Worm (Caenorhabditis elegans) whole organism, L4 larva: Measurements from ENCODE around the gene let-765.

Experiments used
- F10B5.3 ChIP-seq: sonication (generic microtip); optimal IDR thresholded peaks from 2 replicates; lab custom pipeline; 2016; ENCODE audit warnings: mild to moderate bottlenecking, missing genetic modification characterization, missing compliant biosample characterization
- F44E2.7 ChIP-seq: fragments of 200-800 bp; sonication (Bioruptor generic); IDR thresholded peaks from 2 replicates; pipeline ENCODE4 v2.1.2; 2022; ENCODE audit warnings: missing genetic modification characterization, missing compliant biosample characterization
- R02D3.7 ChIP-seq: fragments of 150-350 bp; sonication (generic microtip); optimal IDR thresholded peaks from 3 replicates; lab custom pipeline; 2014; ENCODE audit warnings: missing biosample characterization, missing genetic modification characterization
- ZK337.2 ChIP-seq: fragments of 200-800 bp; sonication (Bioruptor generic); IDR thresholded peaks from 2 replicates; pipeline ENCODE4 v1.3.6; 2022; ENCODE audit warnings: missing genetic modification reagents, missing genetic modification characterization, missing compliant biosample characterization
- ZK546.5 ChIP-seq, 2 experiments: sonication (generic microtip); optimal IDR thresholded peaks; 2 replicates each; lab custom pipeline; 2017; ENCODE audit warnings: missing biosample characterization in 2 of 2, missing genetic modification characterization in 2 of 2
- aha-1 ChIP-seq: fragments of 150-350 bp; peaks from one replicate; lab custom pipeline; 2014; ENCODE audit warnings: missing biosample characterization, missing genetic modification characterization
- ceh-20 ChIP-seq: fragments of 200-800 bp; sonication (Bioruptor generic); IDR thresholded peaks from 2 replicates; pipeline ENCODE4 v1.3.6; 2022; ENCODE audit warnings: missing genetic modification reagents, missing genetic modification characterization, missing compliant biosample characterization
- ceh-44 ChIP-seq: fragments of 200-800 bp; sonication (Bioruptor generic); IDR thresholded peaks from 2 replicates; pipeline ENCODE4 v1.3.6; 2022; ENCODE audit warnings: missing genetic modification reagents, missing genetic modification characterization, missing compliant biosample characterization
- cey-2 ChIP-seq: sonication (generic microtip); optimal IDR thresholded peaks from 3 replicates; lab custom pipeline; 2017; ENCODE audit warnings: missing genetic modification characterization, mild to moderate bottlenecking, missing compliant biosample characterization, antibody characterized with exemption, borderline replicate concordance; ENCODE audit not compliant: insufficient read depth
- daf-16 ChIP-seq, 3 experiments: sonication (generic microtip); optimal IDR thresholded peaks; 2 replicates each; lab custom pipeline; 2016 to 2017; ENCODE audit warnings: missing genetic modification characterization in 3 of 3, missing genetic modification reagents in 3 of 3, mild to moderate bottlenecking in 2 of 3, missing compliant biosample characterization in 2 of 3, missing biosample characterization in 1 of 3, moderate library complexity in 1 of 3
- daf-19 ChIP-seq: fragments of 200-800 bp; sonication (Bioruptor generic); conservative IDR thresholded peaks from 2 replicates; pipeline ENCODE4 v1.3.6; 2022; ENCODE audit warnings: missing genetic modification characterization, missing compliant biosample characterization
- dmd-6 ChIP-seq: fragments of 200-800 bp; sonication (Bioruptor generic); IDR thresholded peaks from 2 replicates; pipeline ENCODE4 v1.3.6; 2022; ENCODE audit warnings: missing genetic modification reagents, missing genetic modification characterization, missing compliant biosample characterization
- dmd-9 ChIP-seq: fragments of 200-800 bp; sonication (Bioruptor generic); IDR thresholded peaks from 2 replicates; pipeline ENCODE4 v1.3.6; 2022; ENCODE audit warnings: missing genetic modification reagents, missing genetic modification characterization, missing compliant biosample characterization
- dpl-1 ChIP-seq: fragments of 150-350 bp; optimal IDR thresholded peaks from 2 replicates; lab custom pipeline; 2014; ENCODE audit warnings: missing biosample characterization, missing genetic modification reagents, missing genetic modification characterization
- duxl-1 ChIP-seq: sonication (generic microtip); optimal IDR thresholded peaks from 2 replicates; lab custom pipeline; 2016; ENCODE audit warnings: mild to moderate bottlenecking, missing genetic modification characterization, moderate library complexity, missing compliant biosample characterization; ENCODE audit not compliant: poor library complexity
- dve-1 ChIP-seq: sonication (generic microtip); optimal IDR thresholded peaks from 2 replicates; lab custom pipeline; 2017; ENCODE audit warnings: antibody characterized with exemption, mild to moderate bottlenecking, missing genetic modification characterization, missing compliant biosample characterization; ENCODE audit not compliant: insufficient read depth
- fkh-10 ChIP-seq: fragments of 150-350 bp; optimal IDR thresholded peaks from 2 replicates; lab custom pipeline; 2014; ENCODE audit warnings: missing biosample characterization, missing genetic modification reagents, missing genetic modification characterization
- fos-1 ChIP-seq: fragments of 150-350 bp; optimal IDR thresholded peaks from 2 replicates; lab custom pipeline; 2014; ENCODE audit warnings: missing biosample characterization, missing genetic modification characterization
- hif-1 ChIP-seq, 2 experiments: sonication (generic microtip); optimal IDR thresholded peaks; 2 replicates each; lab custom pipeline; 2016 to 2017; ENCODE audit warnings: missing compliant biosample characterization in 2 of 2, missing genetic modification characterization in 2 of 2, missing genetic modification reagents in 2 of 2, missing genotype in 2 of 2, mild to moderate bottlenecking in 1 of 2
- hlh-30 ChIP-seq: sonication (generic microtip); optimal IDR thresholded peaks from 2 replicates; lab custom pipeline; 2017; ENCODE audit warnings: antibody characterized with exemption, mild to moderate bottlenecking, missing genetic modification characterization, missing compliant biosample characterization; ENCODE audit not compliant: insufficient read depth
- hmg-1.1 ChIP-seq: fragments of 200-800 bp; sonication (Bioruptor generic); IDR thresholded peaks from 2 replicates; pipeline ENCODE4 v1.3.6; 2022; ENCODE audit warnings: missing genetic modification reagents, missing genetic modification characterization, missing compliant biosample characterization
- lin-13 ChIP-seq: fragments of 150-350 bp; optimal IDR thresholded peaks from 2 replicates; lab custom pipeline; 2014; ENCODE audit warnings: missing biosample characterization, missing genetic modification reagents, missing genetic modification characterization
- lin-29 ChIP-seq: fragments of 200-800 bp; sonication (Bioruptor generic); IDR thresholded peaks from 2 replicates; pipeline ENCODE4 v1.3.6; 2022; ENCODE audit warnings: missing genetic modification reagents, missing genetic modification characterization, missing compliant biosample characterization
- lin-38 ChIP-seq: fragments of 200-800 bp; sonication (Bioruptor generic); IDR thresholded peaks from 2 replicates; pipeline ENCODE4 v1.3.6; 2022; ENCODE audit warnings: missing genetic modification reagents, missing genetic modification characterization, missing compliant biosample characterization
- lir-3 ChIP-seq: sonication (generic microtip); optimal IDR thresholded peaks from 2 replicates; lab custom pipeline; 2016; ENCODE audit warnings: mild to moderate bottlenecking, missing genetic modification characterization, missing compliant biosample characterization
- lsy-2 ChIP-seq, 2 experiments: fragments of 150-350 bp in 1 of 2; sonication (generic microtip) in 1 of 2; optimal IDR thresholded peaks; 2 replicates each; lab custom pipeline; 2014 to 2017; ENCODE audit warnings: missing biosample characterization in 2 of 2, missing genetic modification characterization in 2 of 2
- madf-5 ChIP-seq, 2 experiments: fragments of 200-800 bp; sonication (Bioruptor generic); IDR thresholded peaks; 2 replicates each; pipeline ENCODE4 v1.3.6; 2022; ENCODE audit warnings: missing compliant biosample characterization in 2 of 2, missing genetic modification characterization in 2 of 2
- madf-9 ChIP-seq: fragments of 200-800 bp; sonication (Bioruptor generic); conservative IDR thresholded peaks from 2 replicates; pipeline ENCODE4 v1.3.6; 2022; ENCODE audit warnings: missing genetic modification reagents, missing genetic modification characterization, missing compliant biosample characterization
- mdl-1 ChIP-seq, 2 experiments: fragments of 150-350 bp in 1 of 2; sonication (generic microtip) in 1 of 2; optimal IDR thresholded peaks; 2 replicates each; lab custom pipeline; 2014 to 2017; ENCODE audit warnings: missing biosample characterization in 2 of 2, missing genetic modification characterization in 2 of 2
- mxl-3 ChIP-seq: fragments of 200-800 bp; sonication (Bioruptor generic); optimal IDR thresholded peaks from 2 replicates; lab custom pipeline; 2018; ENCODE audit warnings: mild to moderate bottlenecking, missing genetic modification characterization, missing compliant biosample characterization
- nhr-10 ChIP-seq: fragments of 150-350 bp; optimal IDR thresholded peaks from 2 replicates; lab custom pipeline; 2014; ENCODE audit warnings: missing biosample characterization, missing genetic modification characterization
- nhr-102 ChIP-seq: sonication (generic microtip); optimal IDR thresholded peaks from 2 replicates; lab custom pipeline; 2016; ENCODE audit warnings: mild to moderate bottlenecking, missing genetic modification characterization, moderate library complexity, missing compliant biosample characterization
- nhr-11 ChIP-seq: fragments of 150-350 bp; optimal IDR thresholded peaks from 2 replicates; lab custom pipeline; 2014; ENCODE audit warnings: missing biosample characterization, missing genetic modification characterization
- nhr-25 ChIP-seq: sonication (generic microtip); optimal IDR thresholded peaks from 2 replicates; lab custom pipeline; 2017; ENCODE audit warnings: missing genetic modification characterization, mild to moderate bottlenecking, missing compliant biosample characterization, antibody characterized with exemption, moderate library complexity, borderline replicate concordance; ENCODE audit not compliant: insufficient read depth
- nhr-28 ChIP-seq: fragments of 150-350 bp; optimal IDR thresholded peaks from 2 replicates; lab custom pipeline; 2014; ENCODE audit warnings: missing biosample characterization, missing genetic modification characterization
- nhr-41 ChIP-seq: fragments of 200-800 bp; sonication (Bioruptor generic); IDR thresholded peaks from 2 replicates; pipeline ENCODE4 v1.3.6; 2022; ENCODE audit warnings: missing genetic modification reagents, missing genetic modification characterization, missing compliant biosample characterization
- nhr-6 ChIP-seq: fragments of 150-350 bp; optimal IDR thresholded peaks from 2 replicates; lab custom pipeline; 2014; ENCODE audit warnings: missing biosample characterization, missing genetic modification characterization
- nhr-77 ChIP-seq: fragments of 150-350 bp; optimal IDR thresholded peaks from 2 replicates; lab custom pipeline; 2014; ENCODE audit warnings: missing biosample characterization, missing genetic modification characterization
- pha-4 ChIP-seq, 2 experiments: fragments of 150-350 bp in 1 of 2; fragments of 200-800 bp in 1 of 2; sonication (Bioruptor generic) in 1 of 2; IDR thresholded peaks in 1 of 2; optimal IDR thresholded peaks in 1 of 2; 2 replicates each; pipeline versions ENCODE4 v1.3.6 to Lab custom; 2014 to 2022; ENCODE audit warnings: missing genetic modification characterization in 2 of 2, missing genetic modification reagents in 2 of 2, missing biosample characterization in 1 of 2, missing compliant biosample characterization in 1 of 2
- php-3 ChIP-seq: fragments of 200-800 bp; sonication (Bioruptor generic); IDR thresholded peaks from 2 replicates; pipeline ENCODE4 v1.3.6; 2022; ENCODE audit warnings: missing genetic modification reagents, missing genetic modification characterization, missing compliant biosample characterization
- tag-97 ChIP-seq: fragments of 200-800 bp; sonication (Bioruptor generic); IDR thresholded peaks from 2 replicates; pipeline ENCODE4 v1.3.6; 2022; ENCODE audit warnings: missing genetic modification characterization, missing compliant biosample characterization
- unc-130 ChIP-seq: sonication (generic microtip); optimal IDR thresholded peaks from 2 replicates; lab custom pipeline; 2016; ENCODE audit warnings: missing genetic modification reagents, missing genetic modification characterization, missing compliant biosample characterization
- zfp-3 ChIP-seq: fragments of 200-800 bp; sonication (Bioruptor generic); conservative IDR thresholded peaks from 2 replicates; pipeline ENCODE4 v1.3.6; 2022; ENCODE audit warnings: missing genetic modification reagents, missing genetic modification characterization, missing compliant biosample characterization
- zip-11 ChIP-seq: fragments of 200-800 bp; sonication (Bioruptor generic); IDR thresholded peaks from 2 replicates; pipeline ENCODE4 v1.3.6; 2022; ENCODE audit warnings: missing genetic modification characterization, missing compliant biosample characterization
- ztf-11 ChIP-seq: fragments of 150-350 bp; optimal IDR thresholded peaks from 2 replicates; lab custom pipeline; 2014; ENCODE audit warnings: missing biosample characterization, missing genetic modification characterization
- ztf-7 ChIP-seq: fragments of 150-350 bp; optimal IDR thresholded peaks from 2 replicates; lab custom pipeline; 2014; ENCODE audit warnings: missing biosample characterization, missing genetic modification characterization

Gene let-765

DNA sequence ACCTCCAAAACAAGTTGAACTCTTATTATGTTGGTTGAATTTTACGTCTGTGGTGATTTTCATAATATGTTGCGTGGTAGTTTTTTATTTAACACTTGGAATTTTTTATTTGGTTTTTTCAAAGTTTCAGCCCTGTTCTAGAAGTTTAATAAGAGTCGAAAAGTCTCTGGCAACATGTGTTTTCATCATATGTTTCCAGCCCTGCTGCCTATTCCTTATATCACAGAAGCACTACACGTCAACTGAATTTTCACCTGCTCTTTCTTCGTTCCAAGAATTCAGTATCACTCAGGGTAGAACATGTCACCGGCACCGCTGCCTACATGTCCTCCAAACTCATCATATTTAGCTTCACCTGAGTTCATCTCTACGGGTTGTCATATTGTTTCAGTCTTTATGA is 9.5 kb upstream of the let-765 start, which contains the start of gene srh-40:
Gene srh-40, plus strand, starts transcription at position 301 of the 400 bp plus-strand sequence.
- TF ChIP-seq mdl-1 (tag; optimal IDR thresholded peaks at IDR 0.05; lab: Kevin White, UChicago): no peak

DNA sequence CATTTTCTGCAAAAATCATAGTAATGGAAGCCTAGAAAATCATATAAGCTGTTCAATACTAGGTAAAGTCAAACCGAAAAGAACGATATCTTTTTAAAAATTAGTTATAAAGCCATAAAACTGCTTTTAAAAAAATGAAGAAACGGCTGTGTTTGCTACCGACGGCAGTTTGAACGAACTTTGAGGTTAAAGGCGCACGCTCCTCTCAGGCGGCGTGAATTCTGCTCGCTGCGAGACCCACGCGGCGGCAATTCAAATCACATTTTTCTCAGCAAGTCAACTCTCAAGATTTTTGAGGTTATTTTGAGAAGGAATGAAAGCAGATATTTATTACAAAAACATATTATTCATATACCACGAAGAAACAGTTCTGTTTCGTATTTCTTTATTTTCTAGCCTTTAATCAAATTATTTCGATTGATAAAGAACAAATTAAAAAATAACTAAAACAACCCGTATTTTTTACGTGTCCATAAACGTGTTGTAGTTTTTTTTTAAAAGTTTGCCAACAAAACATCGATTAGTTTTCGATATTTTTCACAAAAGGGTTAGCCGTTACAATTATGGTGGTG is 7.2 kb upstream of the let-765 start, which contains the start of the genes mdh-2 and F20H11.4:
Gene mdh-2, minus strand, starts transcription at position 6 of the 572 bp plus-strand sequence.
Gene F20H11.4, plus strand, starts transcription at position 522 of the 572 bp plus-strand sequence.
- no peak for TF ChIP-seq daf-19 (GFP tag; lab: Robert Waterston, UW)
- no peak for TF ChIP-seq ztf-11
- TF ChIP-seq tag-97 (GFP tag; lab: Robert Waterston, UW): no peak
- TF ChIP-seq mxl-3 (GFP tag; lab: Kevin White, UChicago): peak; percentile 18
- TF ChIP-seq nhr-10 (tag; lab: Kevin White, UChicago): no peak
- TF ChIP-seq nhr-77 (tag; lab: Kevin White, UChicago): peak; percentile 77
- TF ChIP-seq lin-38 (GFP tag; lab: Robert Waterston, UW): peak; percentile 78
- peak; percentile 45 to 88 for TF ChIP-seq lsy-2 (tag; optimal IDR thresholded peaks at IDR 0.05; lab: Kevin White, UChicago)
- no peak for TF ChIP-seq lin-29 (GFP tag; lab: Robert Waterston, UW)
- peak; percentile 12 for TF ChIP-seq nhr-102 (tag; lab: Kevin White, UChicago)
- peak; percentile 40; the same call in 1 of the 2 replicates for TF ChIP-seq hmg-1.1 (GFP tag; lab: Robert Waterston, UW)
- no peak for TF ChIP-seq madf-5 (GFP tag; IDR thresholded peaks at IDR 0.05; lab: Robert Waterston, UW)
- TF ChIP-seq ceh-20 (GFP tag; lab: Robert Waterston, UW): no peak
- TF ChIP-seq hlh-30 (tag; lab: Kevin White, UChicago): peak; percentile 93
- TF ChIP-seq cey-2 (tag; lab: Kevin White, UChicago): no peak
- no peak for TF ChIP-seq daf-16 (GFP tag; optimal IDR thresholded peaks at IDR 0.05; lab: Kevin White, UChicago)
- TF ChIP-seq daf-16 (tag; optimal IDR thresholded peaks at IDR 0.05; lab: Kevin White, UChicago): peak; percentile 42
- TF ChIP-seq fos-1 (tag; lab: Kevin White, UChicago): no peak
- peak; percentile 75 for TF ChIP-seq lin-13
- TF ChIP-seq ztf-7: peak; percentile 18
- peak; percentile 13 for TF ChIP-seq fkh-10 (GFP tag; lab: Kevin White, UChicago)
- TF ChIP-seq nhr-28 (tag; lab: Kevin White, UChicago): peak; percentile 18
- no peak for TF ChIP-seq php-3 (GFP tag; lab: Robert Waterston, UW)
- peak; percentile 59 for TF ChIP-seq nhr-6 (tag; lab: Kevin White, UChicago)
- TF ChIP-seq F44E2.7 (GFP tag; lab: Robert Waterston, UW): no peak
- TF ChIP-seq dve-1 (tag; lab: Kevin White, UChicago): peak; percentile 84
- peak; percentile 36 for TF ChIP-seq nhr-25 (tag; lab: Kevin White, UChicago)
- TF ChIP-seq ZK546.5 (tag; optimal IDR thresholded peaks at IDR 0.05; lab: Kevin White, UChicago): peak in 1 of 2 experiments; percentile 9
- TF ChIP-seq ceh-44 (GFP tag; lab: Robert Waterston, UW): no peak
- TF ChIP-seq dmd-9: no peak
- TF ChIP-seq zfp-3 (GFP tag; lab: Robert Waterston, UW): no peak
- peak; percentile 69 for TF ChIP-seq aha-1
- no peak for TF ChIP-seq zip-11 (GFP tag; lab: Robert Waterston, UW)
- TF ChIP-seq madf-9 (GFP tag; lab: Robert Waterston, UW): no peak
- TF ChIP-seq dmd-6 (GFP tag; lab: Robert Waterston, UW): peak; percentile 28; the same call in 1 of the 2 replicates
- peak; percentile 37; the same call in 1 of the 2 replicates for TF ChIP-seq pha-4 (GFP tag; IDR thresholded peaks at IDR 0.05; lab: Robert Waterston, UW)
- TF ChIP-seq pha-4 (tag; optimal IDR thresholded peaks at IDR 0.05; lab: Kevin White, UChicago): no peak
- TF ChIP-seq dpl-1 (GFP tag; lab: Kevin White, UChicago): peak; percentile 95
- TF ChIP-seq nhr-41 (GFP tag; lab: Robert Waterston, UW): no peak
- TF ChIP-seq R02D3.7: no peak
- no peak for TF ChIP-seq lir-3 (tag; lab: Kevin White, UChicago)
- peak; percentile 55 for TF ChIP-seq unc-130 (GFP tag; lab: Kevin White, UChicago)
- TF ChIP-seq duxl-1 (tag; lab: Kevin White, UChicago): no peak
- no peak for TF ChIP-seq F10B5.3
- TF ChIP-seq nhr-11 (tag; lab: Kevin White, UChicago): peak; percentile 34
- TF ChIP-seq hif-1 (tag; optimal IDR thresholded peaks at IDR 0.05; lab: Kevin White, UChicago): peak in 1 of 2 experiments; percentile 48
- no peak for TF ChIP-seq ZK337.2 (GFP tag; lab: Robert Waterston, UW)
